Worm (Caenorhabditis elegans): ENCODE results near the gene dpf-6.

dpf-6 gene

ce11 chrIII:8037941-8038340, at the start of gene dpf-6:
TSS of gene dpf-6 (plus strand) at chrIII:8038241.
- TF ChIP-seq attf-5 (GFP tag; optimal IDR thresholded peaks at IDR 0.05) (no peak), bed-2 (GFP tag; IDR thresholded peaks at IDR 0.05) (no peak), C17E4.6 (GFP tag; IDR thresholded peaks at IDR 0.05) (no peak), D2030.7 (GFP tag; IDR thresholded peaks at IDR 0.05) (no peak), hrde-1 (tag; optimal IDR thresholded peaks at IDR 0.05; ENCODE audit: borderline replicate concordance) (no peak), ceh-100 (GFP tag; IDR thresholded peaks at IDR 0.05) (no peak), ceh-27 (GFP tag; optimal IDR thresholded peaks at IDR 0.05) (no peak), lsy-27 (tag; optimal IDR thresholded peaks at IDR 0.05; ENCODE audit: borderline replicate concordance, insufficient read depth) (no peak), Y53F4B.3 (GFP tag; IDR thresholded peaks at IDR 0.05) (no peak), Y56A3A.18 (GFP tag; IDR thresholded peaks at IDR 0.05) (no peak), unc-130 (GFP tag; optimal IDR thresholded peaks at IDR 0.05) (no peak), C06A6.2 (GFP tag; conservative IDR thresholded peaks at IDR 0.05) (no peak), F52B5.7 (tag; optimal IDR thresholded peaks at IDR 0.05) (no peak)

- no peak for TF ChIP-seq gei-17 (GFP tag; optimal IDR thresholded peaks at IDR 0.05)
- no peak for TF ChIP-seq bed-2 (GFP tag; IDR thresholded peaks at IDR 0.05)
- TF ChIP-seq nhr-90 (tag; optimal IDR thresholded peaks at IDR 0.05), result no peak
- TF ChIP-seq K12H6.12 (tag; optimal IDR thresholded peaks at IDR 0.05), result no peak
- no peak for TF ChIP-seq B0261.1 (tag; optimal IDR thresholded peaks at IDR 0.05)
- TF ChIP-seq pha-4 (tag; optimal IDR thresholded peaks at IDR 0.05), result no peak
- TF ChIP-seq hrde-1 (tag; optimal IDR thresholded peaks at IDR 0.05; ENCODE audit: borderline replicate concordance), result no peak
- no peak for TF ChIP-seq F57C9.4 (tag; optimal IDR thresholded peaks at IDR 0.05)
- no peak for TF ChIP-seq Y67H2A.10 (GFP tag; conservative IDR thresholded peaks at IDR 0.05)
- TF ChIP-seq T26A5.8 (tag; optimal IDR thresholded peaks at IDR 0.05), result no peak
- no peak for TF ChIP-seq ztf-3 (GFP tag; optimal IDR thresholded peaks at IDR 0.05)
- no peak for TF ChIP-seq chd-7 (tag; optimal IDR thresholded peaks at IDR 0.05)
- no peak for TF ChIP-seq F33H1.4 (GFP tag; IDR thresholded peaks at IDR 0.05)
- TF ChIP-seq madf-10 (tag; optimal IDR thresholded peaks at IDR 0.05), result no peak
- TF ChIP-seq efl-1 (GFP tag; optimal IDR thresholded peaks at IDR 0.05), result no peak
- TF ChIP-seq Y95B8A.8 (GFP tag; IDR thresholded peaks at IDR 0.05), result no peak
- TF ChIP-seq ztf-22 (GFP tag; optimal IDR thresholded peaks at IDR 0.05), result no peak
- TF ChIP-seq snpc-4 (GFP tag; optimal IDR thresholded peaks at IDR 0.05), result no peak
- TF ChIP-seq snpc-4 (tag; optimal IDR thresholded peaks at IDR 0.05), result no peak
- no peak for TF ChIP-seq F37B4.10 (GFP tag; IDR thresholded peaks at IDR 0.05)
Observed at ce11 chrIII:7996353-7996752, 41.7 kb upstream of the dpf-6 start, which contains the start of gene npr-17. TSS of gene npr-17 (minus strand) at chrIII:7996453.

- TF ChIP-seq F55B11.4 (tag; optimal IDR thresholded peaks at IDR 0.05; ENCODE audit: borderline replicate concordance, insufficient read depth) (no peak), egl-44 (GFP tag; IDR thresholded peaks at IDR 0.05) (no peak), ztf-18 (tag; optimal IDR thresholded peaks at IDR 0.05) (no peak), ceh-100 (GFP tag; IDR thresholded peaks at IDR 0.05) (no peak), snpc-1.1 (tag; optimal IDR thresholded peaks at IDR 0.05; ENCODE audit: insufficient read depth) (peak; percentile 61), dpl-1 (GFP tag; optimal IDR thresholded peaks at IDR 0.05) (no peak), hmg-1.2 (GFP tag; IDR thresholded peaks at IDR 0.05) (peak; percentile 48; the same call in 1 of the 2 replicates), mcd-1 (GFP tag; IDR thresholded peaks at IDR 0.05) (no peak), ets-4 (GFP tag; optimal IDR thresholded peaks at IDR 0.05) (no peak), attf-3 (GFP tag; conservative IDR thresholded peaks at IDR 0.05) (no peak), efl-1 (GFP tag; optimal IDR thresholded peaks at IDR 0.05) (no peak), ceh-79 (tag; optimal IDR thresholded peaks at IDR 0.05) (no peak), snpc-4 (GFP tag; optimal IDR thresholded peaks at IDR 0.05) (no peak), snpc-4 (tag; optimal IDR thresholded peaks at IDR 0.05) (peak in 2 of 4 experiments; percentile 77 to 89), gei-17 (GFP tag; optimal IDR thresholded peaks at IDR 0.05) (no peak), nfya-2 (GFP tag; IDR thresholded peaks at IDR 0.05) (no peak), ztf-6 (GFP tag; IDR thresholded peaks at IDR 0.05) (no peak)
Observed at ce11 chrIII:7997447-7998046, 40.5 kb upstream of the dpf-6 start.
